Fruit fly (Drosophila melanogaster) whole organism, embryonic: ENCODE results near the gene lectin-21Cb.

Experiments
- Asciz ChIP-seq: fragments of 200-800 bp; sonication (Bioruptor generic); optimal IDR thresholded peaks from 2 replicates; lab custom pipeline; 2017; ENCODE audit warnings: missing biosample characterization, mild to moderate bottlenecking, missing genetic modification characterization, missing genetic modification reagents
- Atf3 ChIP-seq: fragments of 200-800 bp; sonication (Bioruptor generic); optimal IDR thresholded peaks from 3 replicates; lab custom pipeline; 2016; ENCODE audit warnings: missing biosample characterization, missing genetic modification characterization
- CG10209 ChIP-seq: fragments of 200-800 bp; sonication (Bioruptor generic); optimal IDR thresholded peaks from 3 replicates; lab custom pipeline; 2017; ENCODE audit warnings: missing biosample characterization, mild to moderate bottlenecking, missing genetic modification characterization, missing genetic modification reagents
- CG1024 ChIP-seq: fragments of 200-800 bp; sonication (Bioruptor generic); IDR thresholded peaks from 2 replicates; pipeline ENCODE4 v1.3.6; 2022; ENCODE audit warnings: missing biosample characterization, missing genetic modification characterization
- CG11504 ChIP-seq: fragments of 200-800 bp; sonication (Bioruptor generic); optimal IDR thresholded peaks from 3 replicates; lab custom pipeline; 2019; ENCODE audit warnings: missing biosample characterization, mild to moderate bottlenecking, missing genetic modification characterization, moderate library complexity
- CG12391 ChIP-seq: fragments of 200-800 bp; sonication (Bioruptor generic); optimal IDR thresholded peaks from 3 replicates; lab custom pipeline; 2018; ENCODE audit warnings: missing biosample characterization, mild to moderate bottlenecking, missing genetic modification characterization, moderate library complexity
- CG12942 ChIP-seq: fragments of 200-800 bp; sonication (Bioruptor generic); optimal IDR thresholded peaks from 3 replicates; lab custom pipeline; 2016; ENCODE audit warnings: missing biosample characterization, missing genetic modification characterization
- CG14014 ChIP-seq: fragments of 200-800 bp; sonication (Bioruptor generic); IDR thresholded peaks from 2 replicates; pipeline ENCODE4 v1.3.6; 2022; ENCODE audit warnings: missing biosample characterization, missing genetic modification characterization
- CG17359 ChIP-seq: fragments of 200-800 bp; sonication (Bioruptor generic); optimal IDR thresholded peaks from 3 replicates; lab custom pipeline; 2018; ENCODE audit warnings: missing biosample characterization, mild to moderate bottlenecking, missing genetic modification characterization, moderate library complexity
- CG17361 ChIP-seq: fragments of 200-800 bp; sonication (Bioruptor generic); IDR thresholded peaks from 3 replicates; pipeline ENCODE4 v1.3.6; 2022; ENCODE audit warnings: missing biosample characterization, missing genetic modification characterization
- CG17568 ChIP-seq: fragments of 200-800 bp; sonication (Bioruptor generic); optimal IDR thresholded peaks from 2 replicates; lab custom pipeline; 2018; ENCODE audit warnings: missing biosample characterization, mild to moderate bottlenecking, missing genetic modification characterization, moderate library complexity
- CG4328 ChIP-seq: fragments of 200-800 bp; sonication (Bioruptor generic); optimal IDR thresholded peaks from 3 replicates; lab custom pipeline; 2017; ENCODE audit warnings: missing biosample characterization, missing genetic modification reagents, missing genetic modification characterization
- CG5180 ChIP-seq: fragments of 200-800 bp; sonication (Bioruptor generic); optimal IDR thresholded peaks from 3 replicates; lab custom pipeline; 2017; ENCODE audit warnings: missing biosample characterization, missing genetic modification characterization, mild to moderate bottlenecking, moderate library complexity, missing genetic modification reagents
- CG7271 ChIP-seq: fragments of 200-800 bp; sonication (Bioruptor generic); optimal IDR thresholded peaks from 2 replicates; lab custom pipeline; 2018; ENCODE audit warnings: missing biosample characterization, mild to moderate bottlenecking, missing genetic modification characterization, moderate library complexity
- CG8290 ChIP-seq, 3 experiments: fragments of 200-800 bp; sonication (Bioruptor generic); optimal IDR thresholded peaks; 2 replicates each; lab custom pipeline; 2016 to 2019; ENCODE audit warnings: missing biosample characterization in 3 of 3, missing genetic modification characterization in 3 of 3, mild to moderate bottlenecking in 2 of 3, moderate library complexity in 1 of 3
- CrebB ChIP-seq: fragments of 200-800 bp; sonication (Bioruptor generic); optimal IDR thresholded peaks from 3 replicates; lab custom pipeline; 2018; ENCODE audit warnings: missing biosample characterization, mild to moderate bottlenecking, missing genetic modification characterization
- Dbx ChIP-seq: fragments of 200-800 bp; sonication (Bioruptor generic); IDR thresholded peaks from 3 replicates; pipeline ENCODE4 v1.3.6; 2022; ENCODE audit warnings: missing biosample characterization, missing genetic modification characterization
- Dref ChIP-seq: fragments of 200-800 bp; sonication (Bioruptor generic); IDR thresholded peaks from 2 replicates; pipeline ENCODE4 v1.3.6; 2022; ENCODE audit warnings: missing biosample characterization, missing genetic modification characterization
- Drgx ChIP-seq: fragments of 200-800 bp; sonication (Bioruptor generic); IDR thresholded peaks from 2 replicates; pipeline ENCODE4 v1.3.6; 2022; ENCODE audit warnings: missing biosample characterization, missing genetic modification characterization
- Hr78 ChIP-seq, 2 experiments: fragments of 200-800 bp in 1 of 2; fragments of >200 bp in 1 of 2; sonication (Bioruptor generic) in 1 of 2; optimal IDR thresholded peaks; 2 replicates each; lab custom pipeline; 2017 to 2019; ENCODE audit warnings: missing biosample characterization in 2 of 2, missing genetic modification characterization in 2 of 2, mild to moderate bottlenecking in 1 of 2, moderate library complexity in 1 of 2
- Hsf ChIP-seq: fragments of 200-800 bp; sonication (Bioruptor generic); optimal IDR thresholded peaks from 3 replicates; lab custom pipeline; 2016; ENCODE audit warnings: missing biosample characterization, missing genetic modification characterization
- Lhr ChIP-seq: fragments of 200-800 bp; sonication (Bioruptor generic); optimal IDR thresholded peaks from 3 replicates; lab custom pipeline; 2017; ENCODE audit warnings: mild to moderate bottlenecking, missing biosample characterization, missing genetic modification reagents, missing genetic modification characterization
- Med ChIP-seq: fragments of 200-800 bp; sonication (Bioruptor generic); peaks from one replicate; lab custom pipeline; 2016; ENCODE audit warnings: missing biosample characterization, missing genetic modification characterization, mild to moderate bottlenecking, inconsistent platforms, moderate library complexity
- Mrtf ChIP-seq: fragments of 200-800 bp; sonication (Bioruptor generic); IDR thresholded peaks from 3 replicates; pipeline ENCODE4 v1.3.6; 2022; ENCODE audit warnings: missing biosample characterization, missing genetic modification characterization
- NFAT ChIP-seq: fragments of 200-800 bp; sonication (Bioruptor generic); IDR thresholded peaks from 2 replicates; pipeline ENCODE4 v1.3.6; 2022; ENCODE audit warnings: missing biosample characterization, missing genetic modification characterization
- Nf-YA ChIP-seq: fragments of 200-800 bp; sonication (Bioruptor generic); IDR thresholded peaks from 2 replicates; pipeline ENCODE4 v1.3.6; 2022; ENCODE audit warnings: missing biosample characterization, missing genetic modification characterization
- PHDP ChIP-seq: fragments of 200-800 bp; sonication (Bioruptor generic); optimal IDR thresholded peaks from 3 replicates; lab custom pipeline; 2018; ENCODE audit warnings: missing biosample characterization, mild to moderate bottlenecking, missing genetic modification characterization, moderate library complexity
- Xbp1 ChIP-seq: fragments of 200-800 bp; sonication (Bioruptor generic); optimal IDR thresholded peaks from 3 replicates; lab custom pipeline; 2016; ENCODE audit warnings: missing biosample characterization, mild to moderate bottlenecking, missing genetic modification characterization
- ab ChIP-seq: fragments of 200-800 bp; sonication (Bioruptor generic); optimal IDR thresholded peaks from 2 replicates; lab custom pipeline; 2016; ENCODE audit warnings: missing biosample characterization, missing genetic modification characterization
- aop ChIP-seq: fragments of 200-800 bp; sonication (Bioruptor generic); IDR thresholded peaks from 2 replicates; pipeline ENCODE4 v1.3.6; 2022; ENCODE audit warnings: missing biosample characterization, missing genetic modification characterization
- bowl ChIP-seq: fragments of 200-800 bp; sonication (Bioruptor generic); IDR thresholded peaks from 2 replicates; pipeline ENCODE4 v1.3.6; 2022; ENCODE audit warnings: missing biosample characterization, missing genetic modification characterization
- chm ChIP-seq: fragments of 200-800 bp; sonication (Bioruptor generic); IDR thresholded peaks from 2 replicates; pipeline ENCODE4 v1.3.6; 2022; ENCODE audit warnings: missing biosample characterization, missing genetic modification characterization
- chn ChIP-seq: fragments of 200-800 bp; sonication (Bioruptor generic); optimal IDR thresholded peaks from 2 replicates; lab custom pipeline; 2016; ENCODE audit warnings: missing biosample characterization, missing genetic modification characterization
- dan ChIP-seq: fragments of 200-800 bp; sonication (Bioruptor generic); IDR thresholded peaks from 2 replicates; pipeline ENCODE4 v1.3.6; 2022; ENCODE audit warnings: missing biosample characterization, missing genetic modification characterization
- dimm ChIP-seq: fragments of 200-800 bp; sonication (Bioruptor generic); IDR thresholded peaks from 2 replicates; pipeline ENCODE4 v1.3.6; 2022; ENCODE audit warnings: missing biosample characterization, missing genetic modification characterization
- dpn ChIP-seq, 2 experiments: fragments of 200-800 bp; sonication (Bioruptor generic); optimal IDR thresholded peaks; 3 replicates each; lab custom pipeline; 2016; ENCODE audit warnings: missing biosample characterization in 2 of 2, missing genetic modification characterization in 2 of 2
- fd64A ChIP-seq: fragments of 200-800 bp; sonication (Bioruptor generic); optimal IDR thresholded peaks from 3 replicates; lab custom pipeline; 2018; ENCODE audit warnings: missing biosample characterization, mild to moderate bottlenecking, missing genetic modification characterization
- gem ChIP-seq: fragments of 200-800 bp; sonication (Bioruptor generic); optimal IDR thresholded peaks from 2 replicates; lab custom pipeline; 2019; ENCODE audit warnings: missing biosample characterization, mild to moderate bottlenecking, missing genetic modification characterization, moderate library complexity
- gfzf ChIP-seq: fragments of 200-800 bp; sonication (Bioruptor generic); optimal IDR thresholded peaks from 2 replicates; lab custom pipeline; 2016; ENCODE audit warnings: missing biosample characterization, mild to moderate bottlenecking, missing genetic modification characterization, moderate library complexity
- hkb ChIP-seq, 2 experiments: fragments of 200-800 bp in 1 of 2; fragments of >200 bp in 1 of 2; sonication (Bioruptor generic) in 1 of 2; IDR thresholded peaks in 1 of 2; optimal IDR thresholded peaks in 1 of 2; 2 replicates each; pipeline versions ENCODE4 v1.3.6 to Lab custom; 2017 to 2022; ENCODE audit warnings: missing biosample characterization in 1 of 2, missing genetic modification characterization in 1 of 2
- hth ChIP-seq: fragments of >200 bp; optimal IDR thresholded peaks from 2 replicates; lab custom pipeline; 2017; ENCODE audit warnings: inconsistent platforms
- nerfin-1 ChIP-seq: fragments of 200-800 bp; sonication (Bioruptor generic); optimal IDR thresholded peaks from 3 replicates; lab custom pipeline; 2019; ENCODE audit warnings: missing biosample characterization, mild to moderate bottlenecking, missing genetic modification characterization, moderate library complexity
- nerfin-2 ChIP-seq: fragments of 200-800 bp; sonication (Bioruptor generic); IDR thresholded peaks from 2 replicates; pipeline ENCODE4 v1.3.6; 2022; ENCODE audit warnings: missing biosample characterization, missing genetic modification characterization; ENCODE audit not compliant: partially characterized antibody
- nom ChIP-seq: fragments of 200-800 bp; sonication (Bioruptor generic); optimal IDR thresholded peaks from 2 replicates; lab custom pipeline; 2017; ENCODE audit warnings: missing biosample characterization, missing genetic modification characterization, mild to moderate bottlenecking, moderate library complexity, missing genetic modification reagents
- p53 ChIP-seq: fragments of 200-800 bp; sonication (Bioruptor generic); optimal IDR thresholded peaks from 2 replicates; lab custom pipeline; 2016; ENCODE audit warnings: missing biosample characterization, missing genetic modification characterization
- pnt ChIP-seq: fragments of 200-800 bp; sonication (Bioruptor generic); optimal IDR thresholded peaks from 3 replicates; lab custom pipeline; 2016; ENCODE audit warnings: missing biosample characterization, missing genetic modification characterization
- tgo ChIP-seq: fragments of 200-800 bp; sonication (Bioruptor generic); IDR thresholded peaks from 3 replicates; pipeline ENCODE4 v1.3.6; 2022; ENCODE audit warnings: missing biosample characterization, missing genetic modification characterization
- ttk ChIP-seq: fragments of 200-800 bp; sonication (Bioruptor generic); IDR thresholded peaks from 2 replicates; pipeline ENCODE4 v2.1.2; 2022; ENCODE audit warnings: missing biosample characterization, missing genetic modification characterization
- unpg ChIP-seq: fragments of 200-800 bp; sonication (Bioruptor generic); optimal IDR thresholded peaks from 3 replicates; lab custom pipeline; 2018; ENCODE audit warnings: missing biosample characterization, mild to moderate bottlenecking, missing genetic modification characterization, moderate library complexity
- zfh1 ChIP-seq: fragments of 200-800 bp; sonication (Bioruptor generic); IDR thresholded peaks from 3 replicates; pipeline ENCODE4 v1.3.6; 2022; ENCODE audit warnings: missing biosample characterization, missing genetic modification characterization

The lectin-21Cb gene

DNA sequence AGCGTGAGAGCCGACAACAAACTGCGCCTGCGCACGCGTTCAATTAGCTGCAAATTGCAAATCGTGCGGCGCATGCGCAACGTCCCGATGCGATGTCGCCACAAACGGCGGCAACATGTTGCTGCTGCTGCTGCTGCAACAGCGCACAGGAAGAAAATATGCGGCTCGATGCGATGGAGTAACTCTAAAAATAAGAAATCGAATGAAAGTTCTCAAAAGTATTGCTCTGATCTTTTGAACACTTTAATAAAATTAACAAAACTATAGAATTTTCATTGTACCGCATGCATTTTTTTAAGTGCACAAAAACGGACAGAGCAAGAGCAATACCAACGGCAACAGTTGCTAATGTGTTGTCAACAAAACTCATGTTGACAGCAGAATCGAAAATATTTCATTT is 14.8 kb downstream of the lectin-21Cb start (continued):
- TF ChIP-seq Hsf (GFP tag; lab: Kevin White, UChicago) (peak; percentile 42), dimm (GFP tag; lab: Robert Waterston, UW) (no peak), pnt (GFP tag; lab: Kevin White, UChicago) (peak; percentile 10), Dref (GFP tag; lab: Robert Waterston, UW) (no peak), aop (GFP tag; lab: Robert Waterston, UW) (no peak), ttk (GFP tag; lab: Robert Waterston, UW) (0 out of 2 replicates have a peak, but pooled peaks have one; percentile 27), dan (GFP tag; lab: Robert Waterston, UW) (peak; percentile 62; the same call in 1 of the 2 replicates), CG17359 (tag; lab: Kevin White, UChicago) (no peak), chm (GFP tag; lab: Robert Waterston, UW) (no peak; the same call in 1 of the 2 replicates), CG14014 (0 out of 2 replicates have a peak, but pooled peaks have one; percentile 12), ab (GFP tag; lab: Kevin White, UChicago) (no peak), CG12391 (tag; lab: Kevin White, UChicago) (peak; percentile 56), bowl (GFP tag; lab: Robert Waterston, UW) (no peak), CrebB (tag; lab: Kevin White, UChicago) (no peak), PHDP (no peak), nom (GFP tag; lab: Kevin White, UChicago) (peak; percentile 21), CG10209 (no peak), Hr78 (GFP tag; optimal IDR thresholded peaks at IDR 0.05; lab: Kevin White, UChicago) (no peak), CG7271 (tag; lab: Kevin White, UChicago) (peak; percentile 66), dpn (GFP tag; optimal IDR thresholded peaks at IDR 0.05; lab: Kevin White, UChicago) (peak in 1 of 2 experiments; percentile 29), nerfin-1 (no peak), tgo (no peak), gfzf (no peak), Xbp1 (peak; percentile 34), CG17361 (peak; percentile 47; the same call in 2 of the 3 replicates), Nf-YA (GFP tag; lab: Robert Waterston, UW) (0 out of 2 replicates have a peak, but pooled peaks have one; percentile 16), Drgx (peak; percentile 92), fd64A (GFP tag; lab: Kevin White, UChicago) (no peak), zfh1 (GFP tag; lab: Robert Waterston, UW) (peak; percentile 73), Asciz (GFP tag; lab: Kevin White, UChicago) (no peak), CG4328 (GFP tag; lab: Kevin White, UChicago) (no peak), p53 (GFP tag; lab: Kevin White, UChicago) (no peak), gem (peak; percentile 67), CG1024 (GFP tag; lab: Robert Waterston, UW) (0 out of 2 replicates have a peak, but pooled peaks have one; percentile 14), Mrtf (GFP tag; lab: Robert Waterston, UW) (peak; percentile 28; the same call in 1 of the 3 replicates), Med (no peak), Atf3 (peak; percentile 20), CG11504 (tag; lab: Kevin White, UChicago) (peak; percentile 89), hth (lab: Kevin White, UChicago) (no peak), unpg (GFP tag; lab: Kevin White, UChicago) (no peak), CG12942 (GFP tag; lab: Kevin White, UChicago) (no peak), chn (GFP tag; lab: Kevin White, UChicago) (peak; percentile 60), NFAT (no peak), Dbx (GFP tag; lab: Robert Waterston, UW) (no peak), Lhr (GFP tag; lab: Kevin White, UChicago) (no peak), hkb (optimal IDR thresholded peaks at IDR 0.05; lab: Kevin White, UChicago) (no peak), hkb (GFP tag; IDR thresholded peaks at IDR 0.05; lab: Robert Waterston, UW) (no peak; the same call in 1 of the 2 replicates), CG5180 (GFP tag; lab: Kevin White, UChicago) (no peak), CG17568 (GFP tag; lab: Kevin White, UChicago) (no peak), CG8290 (GFP tag; optimal IDR thresholded peaks at IDR 0.05; lab: Kevin White, UChicago) (no peak), CG8290 (tag; optimal IDR thresholded peaks at IDR 0.05; lab: Kevin White, UChicago) (no peak), nerfin-2 (GFP tag; lab: Robert Waterston, UW) (no peak)
